Fruit fly (Drosophila melanogaster): ENCODE data around the gene C3G.

C3G gene

DNA sequence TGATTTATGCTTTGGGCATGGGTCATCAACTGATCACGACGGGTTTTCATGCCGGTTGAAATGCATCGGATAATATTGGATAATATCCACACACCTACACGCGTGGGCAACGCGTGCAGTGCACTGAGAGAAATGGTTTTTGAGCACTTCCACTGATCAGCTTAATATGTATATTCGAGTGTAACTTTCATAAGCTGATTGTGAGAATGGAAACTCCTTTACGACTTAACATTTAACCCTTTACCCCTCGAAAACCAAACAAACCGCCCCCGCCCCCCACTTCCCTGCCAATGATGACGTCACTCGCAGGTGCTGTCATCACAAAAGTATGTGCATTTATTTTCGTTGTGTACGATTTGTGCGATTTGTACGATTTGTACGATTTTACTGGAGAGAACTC, 8.6 kb downstream of the C3G start (continued):
- TF ChIP-seq CG6276 (GFP tag; optimal IDR thresholded peaks at IDR 0.05) (no peak), CG6808 (GFP tag; optimal IDR thresholded peaks at IDR 0.05) (no peak), CG4318 (GFP tag; optimal IDR thresholded peaks at IDR 0.05) (no peak), achi (GFP tag; optimal IDR thresholded peaks at IDR 0.05) (no peak), Ets21C (GFP tag; optimal IDR thresholded peaks at IDR 0.05) (no peak), CG3032 (tag; optimal IDR thresholded peaks at IDR 0.05) (peak; percentile 24), Eip93F (GFP tag; optimal IDR thresholded peaks at IDR 0.05) (no peak), CG8119 (GFP tag; IDR thresholded peaks at IDR 0.05) (no peak), Lpt (GFP tag; optimal IDR thresholded peaks at IDR 0.05) (no peak), CG1621 (tag; optimal IDR thresholded peaks at IDR 0.05) (no peak), Gug (GFP tag; IDR thresholded peaks at IDR 0.05) (no peak), vri (GFP tag; optimal IDR thresholded peaks at IDR 0.05) (no peak), Ets96B (tag; optimal IDR thresholded peaks at IDR 0.05) (no peak)

DNA sequence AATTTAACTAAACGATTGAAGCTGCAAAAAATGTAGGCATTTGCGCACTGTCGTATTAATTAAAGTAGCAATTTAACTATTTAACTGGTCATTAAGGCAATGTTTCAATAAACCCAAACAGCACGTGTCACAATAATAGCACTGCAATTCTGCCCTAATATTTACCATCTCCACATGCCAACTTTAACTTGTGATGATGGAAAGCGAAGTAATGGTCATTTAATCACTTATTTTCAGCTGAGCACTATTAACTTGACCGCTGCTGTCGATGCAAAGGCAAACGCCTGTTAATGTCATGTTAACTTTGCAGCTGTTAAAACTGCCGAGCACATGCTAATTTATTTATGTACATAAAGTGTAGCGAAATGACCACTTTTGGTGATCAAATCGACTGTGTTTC, 9.2 kb downstream of the C3G start:
- TF ChIP-seq Eip75B (GFP tag; optimal IDR thresholded peaks at IDR 0.05) (peak; percentile 52), Eip78C (GFP tag) (peak; percentile 93), svp (GFP tag) (peak; percentile 80), CG11902 (GFP tag; optimal IDR thresholded peaks at IDR 0.05) (peak; percentile 43), fd85E (GFP tag; optimal IDR thresholded peaks at IDR 0.05) (no peak), CG15336 (GFP tag; IDR thresholded peaks at IDR 0.05) (peak; percentile 86), CG11762 (GFP tag; optimal IDR thresholded peaks at IDR 0.05; ENCODE audit: insufficient read depth) (peak; percentile 71), Smox (GFP tag; optimal IDR thresholded peaks at IDR 0.05) (peak; percentile 61), Lpt (GFP tag; optimal IDR thresholded peaks at IDR 0.05) (peak; percentile 77), topi (GFP tag; optimal IDR thresholded peaks at IDR 0.05) (peak; percentile 75), CG16779 (tag; optimal IDR thresholded peaks at IDR 0.05) (peak; percentile 18), Hr38 (GFP tag; optimal IDR thresholded peaks at IDR 0.05) (no peak), CG4318 (GFP tag; optimal IDR thresholded peaks at IDR 0.05) (peak; percentile 76), Sox15 (GFP tag; optimal IDR thresholded peaks at IDR 0.05) (peak; percentile 44), spab (GFP tag; optimal IDR thresholded peaks at IDR 0.05) (peak; percentile 29), CG8319 (GFP tag; optimal IDR thresholded peaks at IDR 0.05) (peak; percentile 37), Eip93F (GFP tag; optimal IDR thresholded peaks at IDR 0.05) (no peak), Hr4 (GFP tag; optimal IDR thresholded peaks at IDR 0.05) (peak; percentile 87), esn (GFP tag; optimal IDR thresholded peaks at IDR 0.05) (peak; percentile 67), vri (GFP tag; optimal IDR thresholded peaks at IDR 0.05) (peak; percentile 33), Blimp-1 (GFP tag; optimal IDR thresholded peaks at IDR 0.05) (no peak), CG6792 (GFP tag; optimal IDR thresholded peaks at IDR 0.05) (peak; percentile 54), CG3919 (GFP tag; optimal IDR thresholded peaks at IDR 0.05) (peak; percentile 80), CG34406 (GFP tag; optimal IDR thresholded peaks at IDR 0.05) (peak; percentile 44), CG8632 (GFP tag; optimal IDR thresholded peaks at IDR 0.05) (peak; percentile 60), CG6808 (GFP tag; optimal IDR thresholded peaks at IDR 0.05) (peak; percentile 45), net (GFP tag; optimal IDR thresholded peaks at IDR 0.05) (peak; percentile 74), CG8119 (GFP tag; IDR thresholded peaks at IDR 0.05) (peak; percentile 87), ss (GFP tag; optimal IDR thresholded peaks at IDR 0.05) (peak in 1 of 2 experiments; percentile 26), achi (GFP tag; optimal IDR thresholded peaks at IDR 0.05) (peak; percentile 76), pdm3 (GFP tag; optimal IDR thresholded peaks at IDR 0.05) (peak; percentile 85), dac (GFP tag; optimal IDR thresholded peaks at IDR 0.05) (peak; percentile 77), Gug (GFP tag; IDR thresholded peaks at IDR 0.05) (peak; percentile 82), CG6854 (GFP tag; optimal IDR thresholded peaks at IDR 0.05) (no peak), Ets96B (tag; optimal IDR thresholded peaks at IDR 0.05) (peak; percentile 50), CG32006 (GFP tag; optimal IDR thresholded peaks at IDR 0.05) (peak; percentile 86), lz (GFP tag; optimal IDR thresholded peaks at IDR 0.05) (peak; percentile 67), CG11294 (GFP tag; IDR thresholded peaks at IDR 0.05) (peak; percentile 74), CG3032 (tag; optimal IDR thresholded peaks at IDR 0.05) (peak; percentile 51), Sox14 (GFP tag; optimal IDR thresholded peaks at IDR 0.05) (peak; percentile 71), CG10631 (GFP tag; optimal IDR thresholded peaks at IDR 0.05) (peak; percentile 55), eg (GFP tag; IDR thresholded peaks at IDR 0.05) (peak; percentile 94), fkh (GFP tag; optimal IDR thresholded peaks at IDR 0.05) (peak; percentile 46), CG6163 (GFP tag; IDR thresholded peaks at IDR 0.05) (peak; percentile 91), dsx (GFP tag; optimal IDR thresholded peaks at IDR 0.05; ENCODE audit: poor library complexity, severe bottlenecking) (peak; percentile 21), cyc (GFP tag; optimal IDR thresholded peaks at IDR 0.05) (peak; percentile 78)

All from whole organism, prepupa.